Fruit fly (Drosophila melanogaster): ENCODE measurements around the gene Tsp29Fa.
A peak's percentile ranks its signal among the peaks of the same experiment; 100 is the strongest.

DNA sequence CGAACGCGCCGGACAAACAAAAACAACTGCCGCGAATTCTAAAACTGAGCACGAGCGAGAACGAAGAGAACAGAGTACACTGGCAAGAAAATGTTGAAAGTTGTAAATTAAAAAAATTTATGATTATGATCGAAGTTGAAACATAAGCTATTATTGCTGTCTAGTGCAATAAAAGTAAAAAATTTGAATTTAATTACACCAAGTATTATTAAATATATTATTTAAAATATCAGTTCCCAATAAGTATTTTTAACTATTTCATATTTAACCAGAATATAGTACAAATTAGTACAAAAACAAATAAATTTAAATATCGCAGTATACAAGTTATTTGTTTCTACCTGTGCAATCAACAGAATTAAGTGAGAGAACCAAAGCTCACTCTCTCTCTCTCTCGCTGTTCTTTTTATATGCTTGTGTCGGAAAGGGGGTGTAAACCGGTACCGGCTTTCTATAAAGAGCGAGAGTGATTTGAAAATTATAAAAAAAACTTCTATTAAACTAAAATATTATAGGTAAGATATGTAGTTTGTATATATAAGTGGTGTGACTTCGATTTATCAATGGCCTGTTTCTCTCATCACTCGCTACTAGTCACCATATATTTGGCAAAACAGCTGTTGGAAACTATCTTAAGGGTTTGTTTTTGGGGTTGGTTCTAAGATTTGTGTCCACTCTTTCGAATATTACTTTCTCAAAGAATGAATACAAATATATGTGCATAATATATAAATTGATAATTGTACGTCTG, 17.6 kb downstream of the Tsp29Fa start, which contains the start of gene C1GalTA:
- peak; percentile 83 for TF ChIP-seq Hnf4 (GFP tag; optimal IDR thresholded peaks at IDR 0.05)
- no peak for TF ChIP-seq dsf (GFP tag; optimal IDR thresholded peaks at IDR 0.05; ENCODE audit: borderline replicate concordance)
- peak; percentile 88 for TF ChIP-seq h (GFP tag; optimal IDR thresholded peaks at IDR 0.05)
- TF ChIP-seq CrebA (GFP tag; optimal IDR thresholded peaks at IDR 0.05; ENCODE audit: borderline replicate concordance): no peak
- peak; percentile 88 for TF ChIP-seq brk (GFP tag; optimal IDR thresholded peaks at IDR 0.05)
- peak; percentile 36 to 42 for TF ChIP-seq dl (GFP tag; optimal IDR thresholded peaks at IDR 0.05; ENCODE audit: insufficient read depth in 1 of 2, partially characterized antibody in 2 of 2)
- peak; percentile 88 for TF ChIP-seq fru (GFP tag; optimal IDR thresholded peaks at IDR 0.05)
- TF ChIP-seq Abd-B (GFP tag; optimal IDR thresholded peaks at IDR 0.05): no peak
